Worm (Caenorhabditis elegans) whole organism, early embryonic: Measurements from ENCODE around the gene F58H7.5.

Source experiments
- aly-1 ChIP-seq: sonication (generic microtip); optimal IDR thresholded peaks from 2 replicates; lab custom pipeline; 2016; ENCODE audit warnings: missing genetic modification characterization, missing compliant biosample characterization
- pes-1 ChIP-seq: fragments of 200-800 bp; sonication (Bioruptor generic); IDR thresholded peaks from 2 replicates; pipeline ENCODE4 v1.3.6; 2022; ENCODE audit warnings: missing genetic modification reagents, missing genetic modification characterization, missing compliant biosample characterization

- no peak for TF ChIP-seq pes-1 (GFP tag; lab: Robert Waterston, UW)
- TF ChIP-seq aly-1 (tag; lab: Kevin White, UChicago), result no peak
Observed at ce11 chrIV:917640-918039, 2.1 kb upstream of the F58H7.5 start.
